Worm (Caenorhabditis elegans) whole organism, L1 larva: Measurements from ENCODE around the gene elt-6.

Experiments used
- blmp-1 ChIP-seq: fragments of 150-350 bp; optimal IDR thresholded peaks from 2 replicates; lab custom pipeline; 2014; ENCODE audit warnings: missing biosample characterization, missing genetic modification characterization
- ceh-63 ChIP-seq: fragments of 200-800 bp; sonication (Bioruptor generic); optimal IDR thresholded peaks from 2 replicates; lab custom pipeline; 2018; ENCODE audit warnings: mild to moderate bottlenecking, missing genetic modification characterization, missing compliant biosample characterization
- dpl-1 ChIP-seq, 3 experiments: fragments of 150-350 bp in 2 of 3; sonication (generic microtip) in 1 of 3; optimal IDR thresholded peaks; 2 replicates each; lab custom pipeline; 2014 to 2017; ENCODE audit warnings: missing biosample characterization in 3 of 3, missing genetic modification characterization in 3 of 3, missing genetic modification reagents in 3 of 3
- efl-1 ChIP-seq, 4 experiments: fragments of 150-350 bp; optimal IDR thresholded peaks in 3 of 4; peaks in 1 of 4; 1 replicate in 1 of 4; 2 replicates in 3 of 4; lab custom pipeline; 2014; ENCODE audit warnings: missing biosample characterization in 2 of 4, missing genetic modification characterization in 2 of 4, missing genetic modification reagents in 2 of 4
- fkh-10 ChIP-seq: sonication (generic microtip); optimal IDR thresholded peaks from 2 replicates; lab custom pipeline; 2017; ENCODE audit warnings: missing biosample characterization, missing genetic modification reagents, missing genetic modification characterization
- fkh-4 ChIP-seq: sonication (generic microtip); optimal IDR thresholded peaks from 2 replicates; lab custom pipeline; 2016; ENCODE audit warnings: missing compliant biosample characterization, missing genetic modification characterization, borderline replicate concordance
- fkh-8 ChIP-seq: sonication (generic microtip); optimal IDR thresholded peaks from 2 replicates; lab custom pipeline; 2016; ENCODE audit warnings: mild to moderate bottlenecking, missing genetic modification characterization, missing compliant biosample characterization
- fos-1 ChIP-seq: fragments of 150-350 bp; optimal IDR thresholded peaks from 2 replicates; lab custom pipeline; 2014; ENCODE audit warnings: missing biosample characterization, missing genetic modification characterization
- hlh-4 ChIP-seq: sonication (generic microtip); optimal IDR thresholded peaks from 2 replicates; lab custom pipeline; 2016; ENCODE audit warnings: mild to moderate bottlenecking, missing genetic modification characterization, missing compliant biosample characterization
- hpl-2 ChIP-seq: fragments of 150-350 bp; optimal IDR thresholded peaks from 2 replicates; lab custom pipeline; 2014; ENCODE audit warnings: missing biosample characterization, missing genetic modification reagents, missing genetic modification characterization
- nhr-77 ChIP-seq: fragments of 150-350 bp; optimal IDR thresholded peaks from 2 replicates; lab custom pipeline; 2014; ENCODE audit warnings: missing biosample characterization, missing genetic modification characterization
- unc-86 ChIP-seq: sonication (generic microtip); optimal IDR thresholded peaks from 2 replicates; lab custom pipeline; 2016; ENCODE audit warnings: missing genetic modification characterization, missing compliant biosample characterization
- ztf-4 ChIP-seq: fragments of 150-350 bp; optimal IDR thresholded peaks from 2 replicates; lab custom pipeline; 2014; ENCODE audit warnings: missing biosample characterization, missing genetic modification characterization

- TF ChIP-seq nhr-77 (tag; lab: Kevin White, UChicago) = no peak
- no peak for TF ChIP-seq ceh-63 (GFP tag; lab: Kevin White, UChicago)
- no peak for TF ChIP-seq hlh-4
- TF ChIP-seq blmp-1 (tag; lab: Kevin White, UChicago) = peak; percentile 7
- no peak for TF ChIP-seq unc-86 (tag; lab: Kevin White, UChicago)
- no peak for TF ChIP-seq fkh-8 (tag; lab: Kevin White, UChicago)
- peak; percentile 26 to 32 (median 28) for TF ChIP-seq dpl-1 (GFP tag; optimal IDR thresholded peaks at IDR 0.05; lab: Kevin White, UChicago)
- TF ChIP-seq fkh-4 (tag; lab: Kevin White, UChicago) = no peak
- TF ChIP-seq efl-1 (optimal IDR thresholded peaks at IDR 0.05; lab: Kevin White, UChicago) = no peak
- TF ChIP-seq efl-1 (GFP tag; optimal IDR thresholded peaks at IDR 0.05 in 1 of 2; lab: Kevin White, UChicago) = no peak
- TF ChIP-seq fos-1 (tag; lab: Kevin White, UChicago) = no peak
- no peak for TF ChIP-seq fkh-10 (GFP tag; lab: Kevin White, UChicago)
- TF ChIP-seq ztf-4 = no peak
- no peak for TF ChIP-seq hpl-2
These were observed 48.8 kb upstream of the elt-6 start for ce11 chrIV:1868981-1869380.
